Fruit fly (Drosophila melanogaster) whole organism: ENCODE results near the gene abd-A.

Experiments
- CG8478 ChIP-seq: fragments of >200 bp; optimal IDR thresholded peaks from 2 replicates; lab custom pipeline; 2018; ENCODE audit warnings: inconsistent platforms
- Dll ChIP-seq: fragments of >200 bp; optimal IDR thresholded peaks from 2 replicates; lab custom pipeline; 2017
- EcR ChIP-seq, 2 experiments: fragments of >200 bp; optimal IDR thresholded peaks; 2 replicates each; lab custom pipeline; 2017; ENCODE audit warnings: missing biosample characterization in 2 of 2, missing genetic modification characterization in 2 of 2, missing genetic modification reagents in 2 of 2
- pan ChIP-seq: fragments of >200 bp; optimal IDR thresholded peaks from 2 replicates; lab custom pipeline; 2017
- psq ChIP-seq: fragments of >200 bp; optimal IDR thresholded peaks from 2 replicates; lab custom pipeline; 2017
- usp ChIP-seq: fragments of >200 bp; optimal IDR thresholded peaks from 2 replicates; lab custom pipeline; 2017; ENCODE audit warnings: missing biosample characterization, missing genetic modification characterization, mixed read lengths

Gene abd-A

dm6 chr3R:16829859-16830557 is at the start of gene abd-A:
Gene abd-A, minus strand, starts transcription at chr3R:16830049.
- TF ChIP-seq usp = no peak
- peak; percentile 42 for TF ChIP-seq CG8478 (lab: Kevin White, UChicago)

- no peak for TF ChIP-seq EcR (GFP tag; optimal IDR thresholded peaks at IDR 0.05; lab: Kevin White, UChicago)
- TF ChIP-seq psq (lab: Kevin White, UChicago) = no peak
- no peak for TF ChIP-seq usp
- no peak for TF ChIP-seq pan (lab: Kevin White, UChicago)
- no peak for TF ChIP-seq Dll (lab: Kevin White, UChicago)
- TF ChIP-seq CG8478 (lab: Kevin White, UChicago) = no peak
Measured at dm6 chr3R:16878442-16878841, 48.6 kb upstream of the abd-A start.

dm6 chr3R:16876643-16877042 is 46.8 kb upstream of the abd-A start:
- TF ChIP-seq EcR (GFP tag; optimal IDR thresholded peaks at IDR 0.05; lab: Kevin White, UChicago) = no peak
- TF ChIP-seq psq (lab: Kevin White, UChicago) = no peak
- no peak for TF ChIP-seq Dll (lab: Kevin White, UChicago)
- TF ChIP-seq pan (lab: Kevin White, UChicago) = no peak
- no peak for TF ChIP-seq usp
- no peak for TF ChIP-seq CG8478 (lab: Kevin White, UChicago)

dm6 chr3R:16875501-16875900 is 45.7 kb upstream of the abd-A start:
- TF ChIP-seq psq (lab: Kevin White, UChicago) (no peak), usp (no peak), pan (lab: Kevin White, UChicago) (no peak), EcR (GFP tag; optimal IDR thresholded peaks at IDR 0.05; lab: Kevin White, UChicago) (no peak), CG8478 (lab: Kevin White, UChicago) (no peak), Dll (lab: Kevin White, UChicago) (no peak)

dm6 chr3R:16872980-16873765 is 43.3 kb upstream of the abd-A start:
- TF ChIP-seq EcR (GFP tag; optimal IDR thresholded peaks at IDR 0.05; lab: Kevin White, UChicago) (no peak), psq (lab: Kevin White, UChicago) (no peak), CG8478 (lab: Kevin White, UChicago) (no peak), Dll (lab: Kevin White, UChicago) (no peak), usp (no peak), pan (lab: Kevin White, UChicago) (no peak)

dm6 chr3R:16871306-16871705 is 41.5 kb upstream of the abd-A start:
- no peak for TF ChIP-seq CG8478 (lab: Kevin White, UChicago)

- no peak for TF ChIP-seq psq (lab: Kevin White, UChicago)
- TF ChIP-seq EcR (GFP tag; optimal IDR thresholded peaks at IDR 0.05; lab: Kevin White, UChicago) = no peak
- peak; percentile 77 for TF ChIP-seq CG8478 (lab: Kevin White, UChicago)
- TF ChIP-seq pan (lab: Kevin White, UChicago) = no peak
- no peak for TF ChIP-seq usp
- no peak for TF ChIP-seq Dll (lab: Kevin White, UChicago)
Measured at dm6 chr3R:16869257-16869656, 39.4 kb upstream of the abd-A start.

dm6 chr3R:16864983-16865382 is 35.1 kb upstream of the abd-A start:
- no peak for TF ChIP-seq CG8478 (lab: Kevin White, UChicago)
- TF ChIP-seq psq (lab: Kevin White, UChicago) = no peak
- TF ChIP-seq usp = no peak
- no peak for TF ChIP-seq EcR (GFP tag; optimal IDR thresholded peaks at IDR 0.05; lab: Kevin White, UChicago)
- no peak for TF ChIP-seq Dll (lab: Kevin White, UChicago)
- no peak for TF ChIP-seq pan (lab: Kevin White, UChicago)

dm6 chr3R:16861217-16861616 is 31.4 kb upstream of the abd-A start:
- TF ChIP-seq usp = no peak
- no peak for TF ChIP-seq CG8478 (lab: Kevin White, UChicago)
- no peak for TF ChIP-seq pan (lab: Kevin White, UChicago)
- TF ChIP-seq psq (lab: Kevin White, UChicago) = no peak
- TF ChIP-seq Dll (lab: Kevin White, UChicago) = no peak
- no peak for TF ChIP-seq EcR (GFP tag; optimal IDR thresholded peaks at IDR 0.05; lab: Kevin White, UChicago)

- TF ChIP-seq EcR (GFP tag; optimal IDR thresholded peaks at IDR 0.05; lab: Kevin White, UChicago) = no peak
- no peak for TF ChIP-seq CG8478 (lab: Kevin White, UChicago)
- TF ChIP-seq pan (lab: Kevin White, UChicago) = no peak
- no peak for TF ChIP-seq psq (lab: Kevin White, UChicago)
- TF ChIP-seq usp = no peak
- no peak for TF ChIP-seq Dll (lab: Kevin White, UChicago)
Measured at dm6 chr3R:16859659-16860058, 29.8 kb upstream of the abd-A start.

dm6 chr3R:16857029-16858027 is 27.5 kb upstream of the abd-A start:
- TF ChIP-seq psq (lab: Kevin White, UChicago) = no peak
